Worm (Caenorhabditis elegans) whole organism, young adult: ENCODE data around the gene AC3.12.

ENCODE experiments used
- C06A6.2 ChIP-seq: fragments of 200-800 bp; sonication (Bioruptor generic); conservative IDR thresholded peaks from 2 replicates; pipeline ENCODE4 v1.3.6; 2022; ENCODE audit warnings: missing genetic modification characterization, missing compliant biosample characterization
- F22D6.2 ChIP-seq: sonication (generic microtip); optimal IDR thresholded peaks from 2 replicates; lab custom pipeline; 2016; ENCODE audit warnings: mild to moderate bottlenecking, missing genetic modification characterization, missing compliant biosample characterization
- F23B12.7 ChIP-seq: sonication (generic microtip); optimal IDR thresholded peaks from 2 replicates; lab custom pipeline; 2017; ENCODE audit warnings: missing genetic modification characterization, mild to moderate bottlenecking, missing compliant biosample characterization, antibody characterized with exemption, moderate library complexity; ENCODE audit not compliant: insufficient read depth
- F33H1.4 ChIP-seq: fragments of 200-800 bp; sonication (Bioruptor generic); IDR thresholded peaks from 2 replicates; pipeline ENCODE4 v1.3.6; 2022; ENCODE audit warnings: missing genetic modification reagents, missing genetic modification characterization, missing compliant biosample characterization
- F49E8.2 ChIP-seq: sonication (generic microtip); optimal IDR thresholded peaks from 3 replicates; lab custom pipeline; 2017; ENCODE audit warnings: missing genetic modification characterization, mild to moderate bottlenecking, missing compliant biosample characterization, antibody characterized with exemption, moderate library complexity; ENCODE audit not compliant: insufficient read depth
- K12H6.12 ChIP-seq: fragments of 200-800 bp; sonication (Bioruptor generic); optimal IDR thresholded peaks from 2 replicates; lab custom pipeline; 2018; ENCODE audit warnings: mild to moderate bottlenecking, missing genetic modification characterization, missing compliant biosample characterization
- T26A5.8 ChIP-seq: sonication (generic microtip); optimal IDR thresholded peaks from 2 replicates; lab custom pipeline; 2016; ENCODE audit warnings: missing genetic modification characterization, missing compliant biosample characterization
- Y53G8AR.9 ChIP-seq: fragments of 200-800 bp; sonication (Bioruptor generic); conservative IDR thresholded peaks from 2 replicates; pipeline ENCODE4 v1.3.6; 2022; ENCODE audit warnings: missing genetic modification reagents, missing genetic modification characterization, missing compliant biosample characterization
- athp-1 ChIP-seq: sonication (generic microtip); optimal IDR thresholded peaks from 2 replicates; lab custom pipeline; 2017; ENCODE audit warnings: mild to moderate bottlenecking, missing genetic modification characterization, missing compliant biosample characterization
- cebp-1 ChIP-seq, 2 experiments: fragments of 200-800 bp in 1 of 2; sonication (Bioruptor generic) in 1 of 2; sonication (generic microtip) in 1 of 2; IDR thresholded peaks in 1 of 2; optimal IDR thresholded peaks in 1 of 2; 2 replicates each; pipeline versions ENCODE4 v1.3.6 to Lab custom; 2017 to 2022; ENCODE audit warnings: missing compliant biosample characterization in 2 of 2, missing genetic modification characterization in 2 of 2, mild to moderate bottlenecking in 1 of 2, missing genetic modification reagents in 1 of 2, moderate library complexity in 1 of 2
- cebp-2 ChIP-seq: fragments of 200-800 bp; sonication (Bioruptor generic); IDR thresholded peaks from 2 replicates; pipeline ENCODE4 v1.3.6; 2022; ENCODE audit warnings: missing genetic modification characterization, missing compliant biosample characterization
- ceh-27 ChIP-seq: fragments of 200-800 bp; sonication (Bioruptor generic); optimal IDR thresholded peaks from 2 replicates; lab custom pipeline; 2018; ENCODE audit warnings: mild to moderate bottlenecking, missing genetic modification characterization, moderate library complexity, missing compliant biosample characterization
- ceh-79 ChIP-seq: sonication (generic microtip); optimal IDR thresholded peaks from 2 replicates; lab custom pipeline; 2017; ENCODE audit warnings: mild to moderate bottlenecking, missing genetic modification characterization, missing compliant biosample characterization
- dpff-1 ChIP-seq: sonication (generic microtip); optimal IDR thresholded peaks from 2 replicates; lab custom pipeline; 2017; ENCODE audit warnings: mild to moderate bottlenecking, missing genetic modification characterization, missing compliant biosample characterization
- dpl-1 ChIP-seq: fragments of 150-350 bp; optimal IDR thresholded peaks from 2 replicates; lab custom pipeline; 2014; ENCODE audit warnings: missing biosample characterization, missing genetic modification reagents, missing genetic modification characterization
- ekl-4 ChIP-seq: fragments of 200-800 bp; sonication (Bioruptor generic); IDR thresholded peaks from 2 replicates; pipeline ENCODE4 v1.3.6; 2022; ENCODE audit warnings: missing genetic modification reagents, missing genetic modification characterization, missing compliant biosample characterization
- fkh-3 ChIP-seq: sonication (generic microtip); optimal IDR thresholded peaks from 2 replicates; lab custom pipeline; 2016; ENCODE audit warnings: mild to moderate bottlenecking, missing genetic modification characterization, missing compliant biosample characterization
- hlh-26 ChIP-seq: fragments of 200-800 bp; sonication (Bioruptor generic); conservative IDR thresholded peaks from 2 replicates; pipeline ENCODE4 v1.3.6; 2022; ENCODE audit warnings: missing genetic modification reagents, missing genetic modification characterization, missing compliant biosample characterization
- hmg-1.2 ChIP-seq: fragments of 200-800 bp; sonication (Bioruptor generic); IDR thresholded peaks from 2 replicates; pipeline ENCODE4 v1.3.6; 2022; ENCODE audit warnings: missing genetic modification reagents, missing genetic modification characterization, missing compliant biosample characterization
- hrde-1 ChIP-seq: sonication (generic microtip); optimal IDR thresholded peaks from 2 replicates; lab custom pipeline; 2016; ENCODE audit warnings: missing genetic modification characterization, mild to moderate bottlenecking, missing compliant biosample characterization, moderate library complexity, missing genotype, missing genetic modification reagents, borderline replicate concordance
- let-526 ChIP-seq: fragments of 200-800 bp; sonication (Bioruptor generic); IDR thresholded peaks from 2 replicates; pipeline ENCODE4 v1.3.6; 2022; ENCODE audit warnings: missing genetic modification reagents, missing genetic modification characterization, missing compliant biosample characterization
- lir-1 ChIP-seq: fragments of 200-800 bp; sonication (Bioruptor generic); conservative IDR thresholded peaks from 2 replicates; pipeline ENCODE4 v1.3.6; 2022; ENCODE audit warnings: missing genetic modification reagents, missing genetic modification characterization, missing compliant biosample characterization
- lsy-27 ChIP-seq: sonication (generic microtip); optimal IDR thresholded peaks from 2 replicates; lab custom pipeline; 2017; ENCODE audit warnings: missing genetic modification characterization, mild to moderate bottlenecking, missing compliant biosample characterization, antibody characterized with exemption, missing genotype, borderline replicate concordance; ENCODE audit not compliant: insufficient read depth
- madf-6 ChIP-seq: fragments of 200-800 bp; sonication (Bioruptor generic); IDR thresholded peaks from 2 replicates; pipeline ENCODE4 v1.3.6; 2022; ENCODE audit warnings: missing genetic modification reagents, missing genetic modification characterization, missing compliant biosample characterization
- mcd-1 ChIP-seq: fragments of 200-800 bp; sonication (Bioruptor generic); IDR thresholded peaks from 2 replicates; pipeline ENCODE4 v1.3.6; 2022; ENCODE audit warnings: missing genetic modification reagents, missing genetic modification characterization, missing compliant biosample characterization
- mel-28 ChIP-seq: sonication (generic microtip); optimal IDR thresholded peaks from 2 replicates; lab custom pipeline; 2016; ENCODE audit warnings: borderline replicate concordance, mild to moderate bottlenecking, missing genetic modification characterization, missing compliant biosample characterization
- mes-4 ChIP-seq: sonication (generic microtip); optimal IDR thresholded peaks from 2 replicates; lab custom pipeline; 2016; ENCODE audit warnings: missing genotype, missing genetic modification characterization, missing compliant biosample characterization
- nfya-1 ChIP-seq: sonication (generic microtip); optimal IDR thresholded peaks from 2 replicates; lab custom pipeline; 2017; ENCODE audit warnings: antibody characterized with exemption, missing compliant biosample characterization, missing genetic modification characterization, borderline replicate concordance; ENCODE audit not compliant: insufficient read depth
- nfyb-1 ChIP-seq: fragments of 200-800 bp; sonication (Bioruptor generic); IDR thresholded peaks from 2 replicates; pipeline ENCODE4 v1.3.6; 2022; ENCODE audit warnings: missing genetic modification reagents, missing genetic modification characterization, missing compliant biosample characterization
- nhr-120 ChIP-seq: fragments of 200-800 bp; sonication (Bioruptor generic); IDR thresholded peaks from 2 replicates; pipeline ENCODE4 v1.3.6; 2022; ENCODE audit warnings: missing genetic modification characterization, missing compliant biosample characterization
- nhr-80 ChIP-seq: sonication (generic microtip); optimal IDR thresholded peaks from 2 replicates; lab custom pipeline; 2016; ENCODE audit warnings: missing genetic modification characterization, missing compliant biosample characterization
- nhr-90 ChIP-seq: sonication (generic microtip); optimal IDR thresholded peaks from 2 replicates; lab custom pipeline; 2016; ENCODE audit warnings: missing genotype, mild to moderate bottlenecking, missing genetic modification characterization, missing compliant biosample characterization
- pha-4 ChIP-seq: fragments of 150-350 bp; sonication (generic microtip); optimal IDR thresholded peaks from 2 replicates; lab custom pipeline; 2014; ENCODE audit warnings: missing biosample characterization, missing genetic modification reagents, missing genetic modification characterization
- rcor-1 ChIP-seq: fragments of 200-800 bp; sonication (Bioruptor generic); IDR thresholded peaks from 2 replicates; pipeline ENCODE4 v1.3.6; 2022; ENCODE audit warnings: missing genetic modification reagents, missing genetic modification characterization, missing compliant biosample characterization
- rec-8 ChIP-seq, 2 experiments: sonication (generic microtip); optimal IDR thresholded peaks; 2 replicates each; lab custom pipeline; 2016; ENCODE audit warnings: mild to moderate bottlenecking in 2 of 2, missing genetic modification characterization in 2 of 2, missing genetic modification reagents in 2 of 2, missing genotype in 2 of 2, missing biosample characterization in 1 of 2, missing compliant biosample characterization in 1 of 2, moderate library complexity in 1 of 2
- sdz-38 ChIP-seq: sonication (generic microtip); optimal IDR thresholded peaks from 2 replicates; lab custom pipeline; 2016; ENCODE audit warnings: missing genotype, missing genetic modification characterization, missing compliant biosample characterization
- snpc-1.3 ChIP-seq: sonication (generic microtip); optimal IDR thresholded peaks from 2 replicates; lab custom pipeline; 2017; ENCODE audit warnings: missing genetic modification characterization, mild to moderate bottlenecking, missing compliant biosample characterization, antibody characterized with exemption, moderate library complexity, missing genotype, missing genetic modification reagents; ENCODE audit not compliant: insufficient read depth
- snpc-3.4 ChIP-seq: sonication (generic microtip); optimal IDR thresholded peaks from 2 replicates; lab custom pipeline; 2017; ENCODE audit warnings: missing genetic modification characterization, mild to moderate bottlenecking, missing compliant biosample characterization, antibody characterized with exemption, moderate library complexity, missing genotype, missing genetic modification reagents
- snpc-4 ChIP-seq, 5 experiments: fragments of 150-350 bp in 1 of 5; sonication (generic microtip) in 4 of 5; optimal IDR thresholded peaks; 2 replicates each; lab custom pipeline; 2014 to 2018; ENCODE audit warnings: missing genetic modification characterization in 5 of 5, missing biosample characterization in 3 of 5, antibody characterized with exemption in 2 of 5, mild to moderate bottlenecking in 2 of 5, missing compliant biosample characterization in 2 of 5, missing genotype in 2 of 5, moderate library complexity in 2 of 5, missing genetic modification reagents in 1 of 5
- sptf-2 ChIP-seq: fragments of 200-800 bp; sonication (Bioruptor generic); optimal IDR thresholded peaks from 2 replicates; lab custom pipeline; 2018; ENCODE audit warnings: mild to moderate bottlenecking, missing genetic modification characterization, missing compliant biosample characterization
- tbp1 ChIP-seq: fragments of 200-800 bp; sonication (Bioruptor generic); optimal IDR thresholded peaks from 2 replicates; lab custom pipeline; 2018; ENCODE audit warnings: mild to moderate bottlenecking, missing genetic modification characterization, missing compliant biosample characterization
- tlf-1 ChIP-seq: fragments of 200-800 bp; sonication (Bioruptor generic); optimal IDR thresholded peaks from 2 replicates; lab custom pipeline; 2018; ENCODE audit warnings: mild to moderate bottlenecking, missing genetic modification characterization, missing compliant biosample characterization
- unc-130 ChIP-seq: sonication (generic microtip); optimal IDR thresholded peaks from 2 replicates; lab custom pipeline; 2016; ENCODE audit warnings: missing genetic modification reagents, missing genetic modification characterization, missing compliant biosample characterization
- zfh-2 ChIP-seq: fragments of 200-800 bp; sonication (Bioruptor generic); conservative IDR thresholded peaks from 2 replicates; pipeline ENCODE4 v1.3.6; 2022; ENCODE audit warnings: missing genetic modification reagents, missing genetic modification characterization, missing compliant biosample characterization
- ztf-25 ChIP-seq: fragments of 200-800 bp; sonication (Bioruptor generic); IDR thresholded peaks from 2 replicates; pipeline ENCODE4 v1.3.6; 2022; ENCODE audit warnings: missing genetic modification reagents, missing genetic modification characterization, missing compliant biosample characterization

AC3.12 gene

ce11 chrV:10352928-10353427 is 26.2 kb downstream of the AC3.12 start, which contains the start of gene nol-56:
Gene nol-56, minus strand, starts transcription at chrV:10352978.
- TF ChIP-seq K12H6.12 (peak; percentile 24), snpc-4 (GFP tag; optimal IDR thresholded peaks at IDR 0.05; lab: Kevin White, UChicago) (peak; percentile 17), snpc-4 (tag; optimal IDR thresholded peaks at IDR 0.05; lab: Kevin White, UChicago) (peak in 3 of 4 experiments; percentile 41 to 50 (median 48)), Y53G8AR.9 (GFP tag; lab: Robert Waterston, UW) (0 out of 2 replicates have a peak, but pooled peaks have one; percentile 38), ztf-25 (GFP tag; lab: Robert Waterston, UW) (no peak), zfh-2 (no peak), ceh-27 (peak; percentile 65), sdz-38 (tag; lab: Kevin White, UChicago) (no peak), tbp1 (peak; percentile 47), dpff-1 (tag; lab: Kevin White, UChicago) (no peak), F23B12.7 (tag; lab: Kevin White, UChicago) (no peak), rec-8 (tag; optimal IDR thresholded peaks at IDR 0.05; lab: Kevin White, UChicago) (no peak), pha-4 (tag; lab: Kevin White, UChicago) (no peak), lsy-27 (tag; lab: Kevin White, UChicago) (no peak), fkh-3 (tag; lab: Kevin White, UChicago) (no peak), tlf-1 (peak; percentile 48), ceh-79 (tag; lab: Kevin White, UChicago) (no peak), nhr-120 (GFP tag; lab: Robert Waterston, UW) (no peak), sptf-2 (GFP tag; lab: Kevin White, UChicago) (no peak), let-526 (GFP tag; lab: Robert Waterston, UW) (0 out of 2 replicates have a peak, but pooled peaks have one; percentile 25), nhr-90 (tag; lab: Kevin White, UChicago) (no peak), nfyb-1 (GFP tag; lab: Robert Waterston, UW) (0 out of 2 replicates have a peak, but pooled peaks have one; percentile 62), hlh-26 (GFP tag; lab: Robert Waterston, UW) (no peak), lir-1 (GFP tag; lab: Robert Waterston, UW) (peak; percentile 33; the same call in 1 of the 2 replicates), cebp-2 (no peak), F33H1.4 (GFP tag; lab: Robert Waterston, UW) (peak; percentile 95), C06A6.2 (GFP tag; lab: Robert Waterston, UW) (no peak), mcd-1 (peak; percentile 78), nhr-80 (tag; lab: Kevin White, UChicago) (peak; percentile 16), hrde-1 (tag; lab: Kevin White, UChicago) (peak; percentile 13), snpc-1.3 (tag; lab: Kevin White, UChicago) (peak; percentile 33), hmg-1.2 (0 out of 2 replicates have a peak, but pooled peaks have one; percentile 10), mes-4 (tag; lab: Kevin White, UChicago) (no peak), athp-1 (tag; lab: Kevin White, UChicago) (peak; percentile 2), unc-130 (GFP tag; lab: Kevin White, UChicago) (peak; percentile 49), rcor-1 (GFP tag; lab: Robert Waterston, UW) (0 out of 2 replicates have a peak, but pooled peaks have one; percentile 15), ekl-4 (GFP tag; lab: Robert Waterston, UW) (no peak), nfya-1 (tag; lab: Kevin White, UChicago) (no peak), madf-6 (GFP tag; lab: Robert Waterston, UW) (peak; percentile 51; the same call in 1 of the 2 replicates), dpl-1 (peak; percentile 60), mel-28 (tag; lab: Kevin White, UChicago) (no peak), cebp-1 (GFP tag; IDR thresholded peaks at IDR 0.05; lab: Robert Waterston, UW) (no peak), cebp-1 (tag; optimal IDR thresholded peaks at IDR 0.05; lab: Kevin White, UChicago) (peak; percentile 53), F49E8.2 (tag; lab: Kevin White, UChicago) (no peak), snpc-3.4 (tag; lab: Kevin White, UChicago) (no peak), T26A5.8 (tag; lab: Kevin White, UChicago) (no peak), F22D6.2 (tag; lab: Kevin White, UChicago) (no peak)
